Worm (Caenorhabditis elegans) whole organism, young adult: ENCODE measurements around the gene srx-120.

Experiments
- B0336.3 ChIP-seq: fragments of 200-800 bp; sonication (Bioruptor generic); IDR thresholded peaks from 2 replicates; pipeline ENCODE4 v1.3.6; 2022; ENCODE audit warnings: missing genetic modification characterization, missing compliant biosample characterization
- F22D6.2 ChIP-seq: sonication (generic microtip); optimal IDR thresholded peaks from 2 replicates; lab custom pipeline; 2016; ENCODE audit warnings: mild to moderate bottlenecking, missing genetic modification characterization, missing compliant biosample characterization
- F23B12.7 ChIP-seq: sonication (generic microtip); optimal IDR thresholded peaks from 2 replicates; lab custom pipeline; 2017; ENCODE audit warnings: missing genetic modification characterization, mild to moderate bottlenecking, missing compliant biosample characterization, antibody characterized with exemption, moderate library complexity; ENCODE audit not compliant: insufficient read depth
- F37B4.10 ChIP-seq: fragments of 200-800 bp; sonication (Bioruptor generic); IDR thresholded peaks from 2 replicates; pipeline ENCODE4 v1.3.6; 2022; ENCODE audit warnings: missing genetic modification characterization, missing compliant biosample characterization
- F39B2.1 ChIP-seq: fragments of 200-800 bp; sonication (Bioruptor generic); IDR thresholded peaks from 2 replicates; pipeline ENCODE4 v1.3.6; 2022; ENCODE audit warnings: missing genetic modification reagents, missing genetic modification characterization, missing compliant biosample characterization
- F52B5.7 ChIP-seq: sonication (generic microtip); optimal IDR thresholded peaks from 2 replicates; lab custom pipeline; 2016; ENCODE audit warnings: mild to moderate bottlenecking, missing genetic modification characterization, missing compliant biosample characterization
- K12H6.12 ChIP-seq: fragments of 200-800 bp; sonication (Bioruptor generic); optimal IDR thresholded peaks from 2 replicates; lab custom pipeline; 2018; ENCODE audit warnings: mild to moderate bottlenecking, missing genetic modification characterization, missing compliant biosample characterization
- Y53G8AR.9 ChIP-seq: fragments of 200-800 bp; sonication (Bioruptor generic); conservative IDR thresholded peaks from 2 replicates; pipeline ENCODE4 v1.3.6; 2022; ENCODE audit warnings: missing genetic modification reagents, missing genetic modification characterization, missing compliant biosample characterization
- Y95B8A.8 ChIP-seq: fragments of 200-800 bp; sonication (Bioruptor generic); IDR thresholded peaks from 2 replicates; pipeline ENCODE4 v1.3.6; 2022; ENCODE audit warnings: missing genetic modification reagents, missing genetic modification characterization, missing compliant biosample characterization
- ZK185.1 ChIP-seq: sonication (generic microtip); optimal IDR thresholded peaks from 2 replicates; lab custom pipeline; 2016; ENCODE audit warnings: mild to moderate bottlenecking, missing genetic modification characterization, missing compliant biosample characterization; ENCODE audit not compliant: poor library complexity, severe bottlenecking
- atf-7 ChIP-seq: sonication (generic microtip); optimal IDR thresholded peaks from 2 replicates; lab custom pipeline; 2017; ENCODE audit warnings: mild to moderate bottlenecking, missing genetic modification characterization, missing compliant biosample characterization
- bed-2 ChIP-seq: fragments of 200-800 bp; sonication (Bioruptor generic); IDR thresholded peaks from 2 replicates; pipeline ENCODE4 v1.3.6; 2022; ENCODE audit warnings: missing genetic modification reagents, missing genetic modification characterization, missing compliant biosample characterization
- ccch-3 ChIP-seq: fragments of 200-800 bp; sonication (Bioruptor generic); optimal IDR thresholded peaks from 2 replicates; lab custom pipeline; 2018; ENCODE audit warnings: mild to moderate bottlenecking, missing genetic modification characterization, missing compliant biosample characterization
- cebp-1 ChIP-seq, 2 experiments: fragments of 200-800 bp in 1 of 2; sonication (Bioruptor generic) in 1 of 2; sonication (generic microtip) in 1 of 2; IDR thresholded peaks in 1 of 2; optimal IDR thresholded peaks in 1 of 2; 2 replicates each; pipeline versions ENCODE4 v1.3.6 to Lab custom; 2017 to 2022; ENCODE audit warnings: missing compliant biosample characterization in 2 of 2, missing genetic modification characterization in 2 of 2, mild to moderate bottlenecking in 1 of 2, missing genetic modification reagents in 1 of 2, moderate library complexity in 1 of 2
- ceh-100 ChIP-seq: fragments of 200-800 bp; sonication (Bioruptor generic); IDR thresholded peaks from 2 replicates; pipeline ENCODE4 v1.3.6; 2022; ENCODE audit warnings: missing genetic modification reagents, missing genetic modification characterization, missing compliant biosample characterization
- ceh-27 ChIP-seq: fragments of 200-800 bp; sonication (Bioruptor generic); optimal IDR thresholded peaks from 2 replicates; lab custom pipeline; 2018; ENCODE audit warnings: mild to moderate bottlenecking, missing genetic modification characterization, moderate library complexity, missing compliant biosample characterization
- ceh-58 ChIP-seq: fragments of 200-800 bp; sonication (Bioruptor generic); IDR thresholded peaks from 2 replicates; pipeline ENCODE4 v1.3.6; 2022; ENCODE audit warnings: missing genetic modification characterization, missing compliant biosample characterization
- ceh-91 ChIP-seq: fragments of 200-800 bp; sonication (Bioruptor generic); IDR thresholded peaks from 2 replicates; pipeline ENCODE4 v1.3.6; 2022; ENCODE audit warnings: missing genetic modification reagents, missing genetic modification characterization, missing compliant biosample characterization
- chd-7 ChIP-seq: sonication (generic microtip); optimal IDR thresholded peaks from 2 replicates; lab custom pipeline; 2016; ENCODE audit warnings: mild to moderate bottlenecking, missing genetic modification characterization, moderate library complexity, missing compliant biosample characterization
- die-1 ChIP-seq: sonication (generic microtip); optimal IDR thresholded peaks from 2 replicates; lab custom pipeline; 2016; ENCODE audit warnings: missing genotype, mild to moderate bottlenecking, missing genetic modification characterization, missing compliant biosample characterization
- egl-18 ChIP-seq: fragments of 200-800 bp; sonication (Bioruptor generic); IDR thresholded peaks from 2 replicates; pipeline ENCODE4 v1.3.6; 2022; ENCODE audit warnings: missing genetic modification reagents, missing genetic modification characterization, missing compliant biosample characterization
- hrde-1 ChIP-seq: sonication (generic microtip); optimal IDR thresholded peaks from 2 replicates; lab custom pipeline; 2016; ENCODE audit warnings: missing genetic modification characterization, mild to moderate bottlenecking, missing compliant biosample characterization, moderate library complexity, missing genotype, missing genetic modification reagents, borderline replicate concordance
- lag-1 ChIP-seq: fragments of 200-800 bp; sonication (Bioruptor generic); IDR thresholded peaks from 2 replicates; pipeline ENCODE4 v1.3.6; 2022; ENCODE audit warnings: missing genetic modification reagents, missing genetic modification characterization, missing compliant biosample characterization
- lin-35 ChIP-seq, 3 experiments: fragments of 150-350 bp in 2 of 3; sonication (generic microtip) in 1 of 3; optimal IDR thresholded peaks; 2 replicates each; lab custom pipeline; 2014 to 2018; ENCODE audit warnings: missing biosample characterization in 3 of 3, missing genetic modification characterization in 3 of 3, missing genetic modification reagents in 3 of 3
- madf-10 ChIP-seq: sonication (generic microtip); optimal IDR thresholded peaks from 2 replicates; lab custom pipeline; 2016; ENCODE audit warnings: mild to moderate bottlenecking, missing genetic modification characterization, missing compliant biosample characterization
- madf-6 ChIP-seq: fragments of 200-800 bp; sonication (Bioruptor generic); IDR thresholded peaks from 2 replicates; pipeline ENCODE4 v1.3.6; 2022; ENCODE audit warnings: missing genetic modification reagents, missing genetic modification characterization, missing compliant biosample characterization
- madf-8 ChIP-seq: fragments of 200-800 bp; sonication (Bioruptor generic); conservative IDR thresholded peaks from 2 replicates; pipeline ENCODE4 v1.3.6; 2022; ENCODE audit warnings: missing genetic modification reagents, missing genetic modification characterization, missing compliant biosample characterization
- mcd-1 ChIP-seq: fragments of 200-800 bp; sonication (Bioruptor generic); IDR thresholded peaks from 2 replicates; pipeline ENCODE4 v1.3.6; 2022; ENCODE audit warnings: missing genetic modification reagents, missing genetic modification characterization, missing compliant biosample characterization
- mel-28 ChIP-seq: sonication (generic microtip); optimal IDR thresholded peaks from 2 replicates; lab custom pipeline; 2016; ENCODE audit warnings: borderline replicate concordance, mild to moderate bottlenecking, missing genetic modification characterization, missing compliant biosample characterization
- mxl-1 ChIP-seq: sonication (generic microtip); optimal IDR thresholded peaks from 2 replicates; lab custom pipeline; 2016; ENCODE audit warnings: missing genetic modification characterization, missing compliant biosample characterization
- nfya-2 ChIP-seq: fragments of 200-800 bp; sonication (Bioruptor generic); IDR thresholded peaks from 2 replicates; pipeline ENCODE4 v1.3.6; 2022; ENCODE audit warnings: missing genetic modification reagents, missing genetic modification characterization, missing compliant biosample characterization
- nfyb-1 ChIP-seq: fragments of 200-800 bp; sonication (Bioruptor generic); IDR thresholded peaks from 2 replicates; pipeline ENCODE4 v1.3.6; 2022; ENCODE audit warnings: missing genetic modification reagents, missing genetic modification characterization, missing compliant biosample characterization
- nhr-120 ChIP-seq: fragments of 200-800 bp; sonication (Bioruptor generic); IDR thresholded peaks from 2 replicates; pipeline ENCODE4 v1.3.6; 2022; ENCODE audit warnings: missing genetic modification characterization, missing compliant biosample characterization
- nhr-179 ChIP-seq: sonication (generic microtip); optimal IDR thresholded peaks from 2 replicates; lab custom pipeline; 2016; ENCODE audit warnings: mild to moderate bottlenecking, missing genetic modification characterization, missing compliant biosample characterization
- nhr-27 ChIP-seq: fragments of 200-800 bp; sonication (Bioruptor generic); optimal IDR thresholded peaks from 2 replicates; lab custom pipeline; 2018; ENCODE audit warnings: mild to moderate bottlenecking, missing genetic modification characterization, moderate library complexity, missing compliant biosample characterization
- nhr-90 ChIP-seq: sonication (generic microtip); optimal IDR thresholded peaks from 2 replicates; lab custom pipeline; 2016; ENCODE audit warnings: missing genotype, mild to moderate bottlenecking, missing genetic modification characterization, missing compliant biosample characterization
- pbrm-1 ChIP-seq: fragments of 200-800 bp; sonication (Bioruptor generic); IDR thresholded peaks from 2 replicates; pipeline ENCODE4 v1.3.6; 2022; ENCODE audit warnings: missing genetic modification reagents, missing genetic modification characterization, missing compliant biosample characterization
- snpc-3.4 ChIP-seq: sonication (generic microtip); optimal IDR thresholded peaks from 2 replicates; lab custom pipeline; 2017; ENCODE audit warnings: missing genetic modification characterization, mild to moderate bottlenecking, missing compliant biosample characterization, antibody characterized with exemption, moderate library complexity, missing genotype, missing genetic modification reagents
- somi-1 ChIP-seq: fragments of 200-800 bp; sonication (Bioruptor generic); optimal IDR thresholded peaks from 2 replicates; lab custom pipeline; 2018; ENCODE audit warnings: mild to moderate bottlenecking, missing genetic modification characterization, missing compliant biosample characterization
- tbp1 ChIP-seq: fragments of 200-800 bp; sonication (Bioruptor generic); optimal IDR thresholded peaks from 2 replicates; lab custom pipeline; 2018; ENCODE audit warnings: mild to moderate bottlenecking, missing genetic modification characterization, missing compliant biosample characterization
- tlf-1 ChIP-seq: fragments of 200-800 bp; sonication (Bioruptor generic); optimal IDR thresholded peaks from 2 replicates; lab custom pipeline; 2018; ENCODE audit warnings: mild to moderate bottlenecking, missing genetic modification characterization, missing compliant biosample characterization
- xnd-1 ChIP-seq: sonication (generic microtip); optimal IDR thresholded peaks from 2 replicates; lab custom pipeline; 2016; ENCODE audit warnings: missing genotype, missing genetic modification reagents, missing genetic modification characterization, missing compliant biosample characterization
- ztf-22 ChIP-seq: fragments of 200-800 bp; sonication (Bioruptor generic); optimal IDR thresholded peaks from 2 replicates; lab custom pipeline; 2018; ENCODE audit warnings: mild to moderate bottlenecking, missing genetic modification characterization, moderate library complexity, missing compliant biosample characterization
- ztf-26 ChIP-seq: sonication (generic microtip); optimal IDR thresholded peaks from 2 replicates; lab custom pipeline; 2017; ENCODE audit warnings: missing genetic modification characterization, missing compliant biosample characterization
- ztf-28 ChIP-seq: fragments of 200-800 bp; sonication (Bioruptor generic); IDR thresholded peaks from 2 replicates; pipeline ENCODE4 v1.3.6; 2022; ENCODE audit warnings: missing genetic modification reagents, missing genetic modification characterization, missing compliant biosample characterization
- ztf-3 ChIP-seq: fragments of 200-800 bp; sonication (Bioruptor generic); optimal IDR thresholded peaks from 2 replicates; lab custom pipeline; 2018; ENCODE audit warnings: mild to moderate bottlenecking, missing genetic modification characterization, missing compliant biosample characterization

The srx-120 gene

DNA sequence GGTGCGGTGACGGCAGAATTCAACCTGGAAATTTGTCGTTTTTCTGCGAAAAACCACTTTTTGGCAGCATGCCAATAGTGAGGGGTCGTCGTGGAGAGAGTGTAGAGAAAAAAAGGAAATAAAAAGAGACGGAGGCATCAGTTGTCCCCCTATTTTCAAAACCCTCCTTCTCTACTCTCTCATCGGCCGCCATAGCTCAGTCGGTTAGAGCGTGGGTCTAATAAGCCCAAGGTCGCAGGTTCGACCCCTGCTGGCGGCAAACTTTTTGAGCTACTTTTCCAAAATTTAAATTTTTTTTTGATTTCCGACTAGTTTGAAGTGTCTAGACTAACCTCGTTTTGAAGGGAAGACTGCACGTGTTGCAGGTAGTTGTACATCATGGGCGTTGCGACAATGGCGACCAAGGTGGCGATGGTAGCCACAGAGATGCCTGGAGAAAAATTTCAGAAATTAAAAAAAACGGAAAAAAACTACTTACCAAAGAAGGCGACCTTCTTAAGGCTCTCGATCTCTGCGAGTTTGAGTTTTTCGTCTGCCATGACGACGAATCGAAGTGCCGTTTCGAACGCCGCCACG lies 36.4 kb upstream of the srx-120 start, which contains the start of gene col-85 (continued):
- TF ChIP-seq ceh-58 (GFP tag; lab: Robert Waterston, UW) = peak; percentile 93
- peak; percentile 57 for TF ChIP-seq tlf-1 (GFP tag; lab: Kevin White, UChicago)
- TF ChIP-seq mxl-1 (tag; lab: Kevin White, UChicago) = peak; percentile 88
- TF ChIP-seq bed-2 = no peak
- TF ChIP-seq lin-35 (GFP tag; optimal IDR thresholded peaks at IDR 0.05; lab: Kevin White, UChicago) = peak in 1 of 3 experiments; percentile 78
- no peak for TF ChIP-seq xnd-1 (tag; lab: Kevin White, UChicago)
- peak; percentile 42 for TF ChIP-seq nhr-179 (tag; lab: Kevin White, UChicago)
- TF ChIP-seq cebp-1 (GFP tag; IDR thresholded peaks at IDR 0.05; lab: Robert Waterston, UW) = no peak
- peak; percentile 81 for TF ChIP-seq cebp-1 (tag; optimal IDR thresholded peaks at IDR 0.05; lab: Kevin White, UChicago)
- TF ChIP-seq die-1 (tag; lab: Kevin White, UChicago) = peak; percentile 87
- peak; percentile 81 for TF ChIP-seq ztf-28 (GFP tag; lab: Robert Waterston, UW)
- peak; percentile 95 for TF ChIP-seq tbp1 (GFP tag; lab: Kevin White, UChicago)
- TF ChIP-seq atf-7 (tag; lab: Kevin White, UChicago) = peak; percentile 67
- peak; percentile 86 for TF ChIP-seq mcd-1 (GFP tag; lab: Robert Waterston, UW)
- TF ChIP-seq ccch-3 = peak; percentile 30
- 0 out of 2 replicates have a peak, but pooled peaks have one; percentile 28 for TF ChIP-seq nhr-120 (GFP tag; lab: Robert Waterston, UW)
- TF ChIP-seq ztf-3 (GFP tag; lab: Kevin White, UChicago) = peak; percentile 55
- peak; percentile 87 for TF ChIP-seq chd-7 (tag; lab: Kevin White, UChicago)
- peak; percentile 23 for TF ChIP-seq K12H6.12 (tag; lab: Kevin White, UChicago)
- peak; percentile 72 for TF ChIP-seq nhr-27
- peak; percentile 79 for TF ChIP-seq somi-1 (GFP tag; lab: Kevin White, UChicago)
- TF ChIP-seq Y53G8AR.9 (GFP tag; lab: Robert Waterston, UW) = peak; percentile 79
- TF ChIP-seq nfyb-1 (GFP tag; lab: Robert Waterston, UW) = peak; percentile 93
- 0 out of 2 replicates have a peak, but pooled peaks have one; percentile 41 for TF ChIP-seq nfya-2
- TF ChIP-seq ceh-100 (GFP tag; lab: Robert Waterston, UW) = peak; percentile 78
- TF ChIP-seq F22D6.2 (tag; lab: Kevin White, UChicago) = peak; percentile 4
- peak; percentile 43 for TF ChIP-seq ceh-91 (GFP tag; lab: Robert Waterston, UW)
- TF ChIP-seq lag-1 (GFP tag; lab: Robert Waterston, UW) = no peak
- peak; percentile 92 for TF ChIP-seq pbrm-1 (GFP tag; lab: Robert Waterston, UW)
- TF ChIP-seq nhr-90 (tag; lab: Kevin White, UChicago) = peak; percentile 94
- TF ChIP-seq Y95B8A.8 (GFP tag; lab: Robert Waterston, UW) = 0 out of 2 replicates have a peak, but pooled peaks have one; percentile 65
- TF ChIP-seq madf-8 (GFP tag; lab: Robert Waterston, UW) = no peak; the same call in 1 of the 2 replicates
- TF ChIP-seq mel-28 (tag; lab: Kevin White, UChicago) = peak; percentile 3
- TF ChIP-seq ztf-26 (tag; lab: Kevin White, UChicago) = peak; percentile 80
- TF ChIP-seq B0336.3 = peak; percentile 75
- peak; percentile 36 for TF ChIP-seq ceh-27 (GFP tag; lab: Kevin White, UChicago)
- peak; percentile 63 for TF ChIP-seq F52B5.7
- TF ChIP-seq madf-10 (tag; lab: Kevin White, UChicago) = peak; percentile 84
- TF ChIP-seq madf-6 = peak; percentile 72
- peak; percentile 74 for TF ChIP-seq hrde-1 (tag; lab: Kevin White, UChicago)
- TF ChIP-seq ztf-22 (GFP tag; lab: Kevin White, UChicago) = no peak
- 0 out of 2 replicates have a peak, but pooled peaks have one; percentile 86 for TF ChIP-seq F37B4.10 (GFP tag; lab: Robert Waterston, UW)
- TF ChIP-seq egl-18 (GFP tag; lab: Robert Waterston, UW) = 0 out of 2 replicates have a peak, but pooled peaks have one; percentile 50
- no peak for TF ChIP-seq F39B2.1 (GFP tag; lab: Robert Waterston, UW)
- TF ChIP-seq ZK185.1 (tag; lab: Kevin White, UChicago) = no peak
- TF ChIP-seq snpc-3.4 = peak; percentile 92
- TF ChIP-seq F23B12.7 = peak; percentile 88
